Fruit fly (Drosophila melanogaster): ENCODE results near the gene Srp54.

Gene Srp54

DNA sequence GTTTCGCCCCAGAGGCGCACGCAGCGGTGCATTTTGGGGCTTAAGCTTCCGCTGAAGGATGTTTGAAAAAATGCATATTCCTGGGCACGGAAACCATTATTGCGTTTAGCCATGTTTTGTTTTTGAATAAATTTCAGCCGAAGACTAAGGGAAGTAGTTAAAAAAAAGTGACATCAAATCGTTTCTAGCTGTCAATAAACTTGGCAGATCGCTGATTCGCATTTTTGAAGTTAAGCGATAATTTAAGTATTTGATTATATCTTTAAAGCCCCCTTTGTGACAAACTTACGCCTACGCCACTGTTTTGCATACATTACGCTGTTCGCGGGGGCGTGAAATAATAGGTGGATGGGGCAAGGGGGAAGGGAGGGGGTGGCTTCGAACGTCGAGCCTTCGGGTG is 48.4 kb upstream of the Srp54 start:
- no peak for TF ChIP-seq ERR (GFP tag; optimal IDR thresholded peaks at IDR 0.05)
- TF ChIP-seq CG14014 (GFP tag; IDR thresholded peaks at IDR 0.05), result 0 out of 2 replicates have a peak, but pooled peaks have one; percentile 24
- peak; percentile 45 for TF ChIP-seq gem (tag; optimal IDR thresholded peaks at IDR 0.05)
- no peak for TF ChIP-seq Mes4 (GFP tag; optimal IDR thresholded peaks at IDR 0.05)
- TF ChIP-seq chm (GFP tag; IDR thresholded peaks at IDR 0.05), result no peak
- TF ChIP-seq Myb (GFP tag; optimal IDR thresholded peaks at IDR 0.05), result peak; percentile 6
- TF ChIP-seq CG13424 (tag; optimal IDR thresholded peaks at IDR 0.05), result peak; percentile 21
- TF ChIP-seq CG10209 (GFP tag; optimal IDR thresholded peaks at IDR 0.05), result peak; percentile 27
- no peak for TF ChIP-seq zen (tag; optimal IDR thresholded peaks at IDR 0.05)
- peak; percentile 63 for TF ChIP-seq Meics (GFP tag; optimal IDR thresholded peaks at IDR 0.05)
- no peak for TF ChIP-seq HLH3B (GFP tag; IDR thresholded peaks at IDR 0.05)
- no peak for TF ChIP-seq H2.0 (GFP tag; IDR thresholded peaks at IDR 0.05)
- TF ChIP-seq Oaz (GFP tag; IDR thresholded peaks at IDR 0.05), result 0 out of 2 replicates have a peak, but pooled peaks have one; percentile 21
- TF ChIP-seq bsh (GFP tag; optimal IDR thresholded peaks at IDR 0.05), result no peak
- TF ChIP-seq CG3281 (GFP tag; optimal IDR thresholded peaks at IDR 0.05), result peak; percentile 42
- no peak for TF ChIP-seq CG6791 (GFP tag; IDR thresholded peaks at IDR 0.05; ENCODE audit: partially characterized antibody)
- TF ChIP-seq Nf-YB (GFP tag; optimal IDR thresholded peaks at IDR 0.05), result no peak
- peak; percentile 64 for TF ChIP-seq Fer1 (GFP tag; optimal IDR thresholded peaks at IDR 0.05)
- no peak for TF ChIP-seq Neu2 (GFP tag; optimal IDR thresholded peaks at IDR 0.05; ENCODE audit: borderline replicate concordance)
- peak; percentile 43 for TF ChIP-seq HHEX (GFP tag; optimal IDR thresholded peaks at IDR 0.05)
- peak; percentile 46 for TF ChIP-seq Oli (tag; optimal IDR thresholded peaks at IDR 0.05)
- TF ChIP-seq CG5953 (GFP tag; IDR thresholded peaks at IDR 0.05), result no peak
- no peak for TF ChIP-seq CG16779 (GFP tag; IDR thresholded peaks at IDR 0.05)
- TF ChIP-seq org-1 (GFP tag; optimal IDR thresholded peaks at IDR 0.05), result peak; percentile 48
- peak; percentile 14 for TF ChIP-seq pho (GFP tag; optimal IDR thresholded peaks at IDR 0.05)
- no peak for TF ChIP-seq slp2 (GFP tag; optimal IDR thresholded peaks at IDR 0.05)
- peak in 1 of 2 experiments; percentile 39 for TF ChIP-seq eve (GFP tag; optimal IDR thresholded peaks at IDR 0.05)
- no peak for TF ChIP-seq nau (GFP tag; optimal IDR thresholded peaks at IDR 0.05)
- TF ChIP-seq Hmr (GFP tag; optimal IDR thresholded peaks at IDR 0.05), result peak; percentile 66
- TF ChIP-seq Hr51 (GFP tag; optimal IDR thresholded peaks at IDR 0.05), result peak in 1 of 2 experiments; percentile 47
- no peak for TF ChIP-seq Abd-B (GFP tag; optimal IDR thresholded peaks at IDR 0.05)
- peak; percentile 79 for TF ChIP-seq CG18599 (GFP tag; optimal IDR thresholded peaks at IDR 0.05)
- peak; percentile 73 for TF ChIP-seq CG7556 (GFP tag; optimal IDR thresholded peaks at IDR 0.05)
- peak; percentile 8 for TF ChIP-seq CG12391 (tag; optimal IDR thresholded peaks at IDR 0.05)
- no peak for TF ChIP-seq CG18476 (GFP tag; optimal IDR thresholded peaks at IDR 0.05)
- no peak for TF ChIP-seq Doc2 (GFP tag; IDR thresholded peaks at IDR 0.05)
- no peak for TF ChIP-seq gcm2 (GFP tag; optimal IDR thresholded peaks at IDR 0.05)
- no peak for TF ChIP-seq CG12071 (GFP tag; optimal IDR thresholded peaks at IDR 0.05)
- no peak for TF ChIP-seq CG3065 (GFP tag; optimal IDR thresholded peaks at IDR 0.05)
- peak; percentile 67 for TF ChIP-seq CG2120 (GFP tag; optimal IDR thresholded peaks at IDR 0.05)
- TF ChIP-seq Rfx (GFP tag; IDR thresholded peaks at IDR 0.05), result peak; percentile 33; the same call in 1 of the 2 replicates
- no peak for TF ChIP-seq h (optimal IDR thresholded peaks at IDR 0.05)
- peak; percentile 31 for TF ChIP-seq NfI (GFP tag; optimal IDR thresholded peaks at IDR 0.05)
- no peak for TF ChIP-seq cas (GFP tag; IDR thresholded peaks at IDR 0.05)
- TF ChIP-seq dpn (GFP tag; optimal IDR thresholded peaks at IDR 0.05), result no peak
- no peak for TF ChIP-seq vnd (GFP tag; IDR thresholded peaks at IDR 0.05; ENCODE audit: partially characterized antibody)
- no peak for TF ChIP-seq gce (GFP tag; IDR thresholded peaks at IDR 0.05)
- TF ChIP-seq Sox102F (GFP tag; optimal IDR thresholded peaks at IDR 0.05), result peak; percentile 40
- TF ChIP-seq Fer3 (tag; optimal IDR thresholded peaks at IDR 0.05), result peak; percentile 4
- 0 out of 2 replicates have a peak, but pooled peaks have one; percentile 33 for TF ChIP-seq CG3847 (GFP tag; IDR thresholded peaks at IDR 0.05)
- TF ChIP-seq CG10462 (GFP tag; optimal IDR thresholded peaks at IDR 0.05), result no peak

Measured in whole organism, embryonic.